Worm (Caenorhabditis elegans): Measurements from ENCODE around the gene F58A3.3.

- TF ChIP-seq dao-5 (tag; optimal IDR thresholded peaks at IDR 0.05) (no peak), him-1 (tag; optimal IDR thresholded peaks at IDR 0.05) (no peak)
Observed at ce11 chrX:11014394-11015280, 2.2 kb downstream of the F58A3.3 start.

Measured in whole organism, L4/young adult.